Fruit fly (Drosophila melanogaster) whole organism, prepupa: ENCODE results near the gene RASSF8.

Experiments
- Blimp-1 ChIP-seq: fragments of 200-800 bp; sonication (Bioruptor generic); optimal IDR thresholded peaks from 3 replicates; lab custom pipeline; 2017; ENCODE audit warnings: missing biosample characterization, missing genetic modification characterization, mild to moderate bottlenecking, moderate library complexity, missing genetic modification reagents
- CG10631 ChIP-seq: fragments of 200-800 bp; sonication (Bioruptor generic); optimal IDR thresholded peaks from 2 replicates; lab custom pipeline; 2016; ENCODE audit warnings: missing biosample characterization, missing genetic modification characterization
- CG10669 ChIP-seq: fragments of 200-800 bp; sonication (Bioruptor generic); optimal IDR thresholded peaks from 3 replicates; lab custom pipeline; 2018; ENCODE audit warnings: missing biosample characterization, mild to moderate bottlenecking, missing genetic modification characterization, moderate library complexity
- CG11294 ChIP-seq: fragments of 200-800 bp; sonication (Bioruptor generic); IDR thresholded peaks from 2 replicates; pipeline ENCODE4 v1.3.6; 2022; ENCODE audit warnings: missing biosample characterization, missing genetic modification characterization
- CG11762 ChIP-seq: fragments of 200-800 bp; sonication (Bioruptor generic); optimal IDR thresholded peaks from 3 replicates; lab custom pipeline; 2016; ENCODE audit warnings: missing biosample characterization, missing genetic modification characterization; ENCODE audit not compliant: insufficient read depth
- CG11902 ChIP-seq: fragments of 200-800 bp; sonication (Bioruptor generic); optimal IDR thresholded peaks from 3 replicates; lab custom pipeline; 2016; ENCODE audit warnings: missing biosample characterization, missing genetic modification characterization
- CG15336 ChIP-seq: fragments of 200-800 bp; sonication (Bioruptor generic); IDR thresholded peaks from 2 replicates; pipeline ENCODE4 v1.3.6; 2022; ENCODE audit warnings: missing biosample characterization, missing genetic modification characterization
- CG1621 ChIP-seq: fragments of 200-800 bp; sonication (Bioruptor generic); optimal IDR thresholded peaks from 3 replicates; lab custom pipeline; 2018; ENCODE audit warnings: missing biosample characterization, mild to moderate bottlenecking, missing genetic modification characterization
- CG16779 ChIP-seq: fragments of 200-800 bp; sonication (Bioruptor generic); optimal IDR thresholded peaks from 3 replicates; lab custom pipeline; 2017; ENCODE audit warnings: missing biosample characterization, mild to moderate bottlenecking, missing genetic modification characterization
- CG3032 ChIP-seq: fragments of 200-800 bp; optimal IDR thresholded peaks from 2 replicates; lab custom pipeline; 2019; ENCODE audit warnings: missing biosample characterization, mild to moderate bottlenecking, missing genetic modification characterization, moderate library complexity
- CG34406 ChIP-seq: fragments of 200-800 bp; sonication (Bioruptor generic); optimal IDR thresholded peaks from 3 replicates; lab custom pipeline; 2016; ENCODE audit warnings: missing biosample characterization, missing genetic modification characterization
- CG3919 ChIP-seq: fragments of 200-800 bp; sonication (Bioruptor generic); optimal IDR thresholded peaks from 3 replicates; lab custom pipeline; 2016; ENCODE audit warnings: missing biosample characterization, missing genetic modification characterization
- CG6163 ChIP-seq: fragments of 200-800 bp; sonication (Bioruptor generic); IDR thresholded peaks from 3 replicates; pipeline ENCODE4 v1.3.6; 2022; ENCODE audit warnings: missing biosample characterization, missing genetic modification characterization
- CG6276 ChIP-seq: fragments of 200-800 bp; sonication (Bioruptor generic); optimal IDR thresholded peaks from 2 replicates; lab custom pipeline; 2017; ENCODE audit warnings: missing biosample characterization, mild to moderate bottlenecking, missing genetic modification characterization
- CG6792 ChIP-seq: fragments of 200-800 bp; sonication (Bioruptor generic); optimal IDR thresholded peaks from 3 replicates; lab custom pipeline; 2016; ENCODE audit warnings: missing biosample characterization, missing genetic modification characterization
- CG8119 ChIP-seq: fragments of 200-800 bp; sonication (Bioruptor generic); IDR thresholded peaks from 3 replicates; pipeline ENCODE4 v1.3.6; 2022; ENCODE audit warnings: missing biosample characterization, missing genetic modification characterization
- CG8632 ChIP-seq: fragments of 200-800 bp; sonication (Bioruptor generic); optimal IDR thresholded peaks from 3 replicates; lab custom pipeline; 2016; ENCODE audit warnings: missing biosample characterization, missing genetic modification characterization
- CG9139 ChIP-seq: fragments of 200-800 bp; sonication (Bioruptor generic); optimal IDR thresholded peaks from 3 replicates; lab custom pipeline; 2017; ENCODE audit warnings: missing biosample characterization, mild to moderate bottlenecking, missing genetic modification characterization
- Ets21C ChIP-seq: fragments of 200-800 bp; sonication (Bioruptor generic); optimal IDR thresholded peaks from 3 replicates; lab custom pipeline; 2016; ENCODE audit warnings: missing biosample characterization, missing genetic modification characterization
- Ets96B ChIP-seq: fragments of 200-800 bp; optimal IDR thresholded peaks from 2 replicates; lab custom pipeline; 2019; ENCODE audit warnings: missing biosample characterization, mild to moderate bottlenecking, missing genetic modification characterization, moderate library complexity
- Gug ChIP-seq: fragments of 200-800 bp; sonication (Bioruptor generic); IDR thresholded peaks from 2 replicates; pipeline ENCODE4 v1.3.6; 2022; ENCODE audit warnings: missing biosample characterization, missing genetic modification characterization
- Hr38 ChIP-seq: sonication (Bioruptor generic); optimal IDR thresholded peaks from 2 replicates; lab custom pipeline; 2016; ENCODE audit warnings: missing biosample characterization, missing genetic modification characterization
- Hr39 ChIP-seq: fragments of 200-800 bp; sonication (Bioruptor generic); optimal IDR thresholded peaks from 2 replicates; lab custom pipeline; 2016; ENCODE audit warnings: missing biosample characterization, missing genetic modification characterization
- Hr4 ChIP-seq: fragments of 200-800 bp; sonication (Bioruptor generic); optimal IDR thresholded peaks from 3 replicates; lab custom pipeline; 2016; ENCODE audit warnings: missing biosample characterization, missing genetic modification characterization
- Lpt ChIP-seq: fragments of 200-800 bp; sonication (Bioruptor generic); optimal IDR thresholded peaks from 3 replicates; lab custom pipeline; 2016; ENCODE audit warnings: missing biosample characterization, missing genetic modification characterization
- Met ChIP-seq: fragments of 200-800 bp; sonication (Bioruptor generic); optimal IDR thresholded peaks from 3 replicates; lab custom pipeline; 2016; ENCODE audit warnings: missing biosample characterization, missing genetic modification characterization
- OdsH ChIP-seq: fragments of 200-800 bp; sonication (Bioruptor generic); optimal IDR thresholded peaks from 3 replicates; lab custom pipeline; 2016; ENCODE audit warnings: missing biosample characterization, missing genetic modification characterization
- Sox102F ChIP-seq: fragments of 200-800 bp; sonication (Bioruptor generic); optimal IDR thresholded peaks from 2 replicates; lab custom pipeline; 2016; ENCODE audit warnings: missing biosample characterization, mild to moderate bottlenecking, missing genetic modification characterization
- Sox15 ChIP-seq: fragments of 200-800 bp; sonication (Bioruptor generic); optimal IDR thresholded peaks from 3 replicates; lab custom pipeline; 2016; ENCODE audit warnings: missing biosample characterization, missing genetic modification characterization
- acj6 ChIP-seq: fragments of 200-800 bp; sonication (Bioruptor generic); optimal IDR thresholded peaks from 3 replicates; lab custom pipeline; 2016; ENCODE audit warnings: missing biosample characterization, missing genetic modification characterization
- cyc ChIP-seq: fragments of 200-800 bp; sonication (Bioruptor generic); optimal IDR thresholded peaks from 3 replicates; lab custom pipeline; 2016; ENCODE audit warnings: missing biosample characterization, missing genetic modification characterization
- dac ChIP-seq: fragments of 200-800 bp; sonication (Bioruptor generic); optimal IDR thresholded peaks from 2 replicates; lab custom pipeline; 2017; ENCODE audit warnings: missing biosample characterization, mild to moderate bottlenecking, missing genetic modification characterization
- dsx ChIP-seq: fragments of 200-800 bp; optimal IDR thresholded peaks from 3 replicates; lab custom pipeline; 2019; ENCODE audit warnings: missing biosample characterization, mild to moderate bottlenecking, missing genetic modification characterization, moderate library complexity; ENCODE audit not compliant: poor library complexity, severe bottlenecking
- eg ChIP-seq: fragments of 200-800 bp; sonication (Bioruptor generic); IDR thresholded peaks from 3 replicates; pipeline ENCODE4 v1.3.6; 2022; ENCODE audit warnings: missing biosample characterization, missing genetic modification characterization
- esn ChIP-seq: fragments of 200-800 bp; sonication (Bioruptor generic); optimal IDR thresholded peaks from 2 replicates; lab custom pipeline; 2016; ENCODE audit warnings: missing biosample characterization, mild to moderate bottlenecking, missing genetic modification characterization, moderate library complexity
- fd85E ChIP-seq: fragments of 200-800 bp; sonication (Bioruptor generic); optimal IDR thresholded peaks from 3 replicates; lab custom pipeline; 2016; ENCODE audit warnings: missing biosample characterization, missing genetic modification characterization
- fkh ChIP-seq: fragments of 200-800 bp; sonication (Bioruptor generic); optimal IDR thresholded peaks from 3 replicates; lab custom pipeline; 2017; ENCODE audit warnings: missing biosample characterization, mild to moderate bottlenecking, missing genetic modification characterization, moderate library complexity
- lz ChIP-seq: fragments of 200-800 bp; sonication (Bioruptor generic); optimal IDR thresholded peaks from 3 replicates; lab custom pipeline; 2016; ENCODE audit warnings: missing biosample characterization, missing genetic modification characterization
- net ChIP-seq: fragments of 200-800 bp; sonication (Bioruptor generic); optimal IDR thresholded peaks from 3 replicates; lab custom pipeline; 2016; ENCODE audit warnings: missing biosample characterization, missing genetic modification characterization
- pdm3 ChIP-seq: fragments of 200-800 bp; sonication (Bioruptor generic); optimal IDR thresholded peaks from 3 replicates; lab custom pipeline; 2016; ENCODE audit warnings: missing biosample characterization, missing genetic modification characterization
- salr ChIP-seq, 2 experiments: fragments of 200-800 bp; sonication (Bioruptor generic); optimal IDR thresholded peaks; 3 replicates each; lab custom pipeline; 2016 to 2018; ENCODE audit warnings: missing biosample characterization in 2 of 2, missing genetic modification characterization in 2 of 2, mild to moderate bottlenecking in 1 of 2
- spab ChIP-seq: fragments of 200-800 bp; sonication (Bioruptor generic); optimal IDR thresholded peaks from 2 replicates; lab custom pipeline; 2017; ENCODE audit warnings: missing biosample characterization, mild to moderate bottlenecking, missing genetic modification characterization, missing genetic modification reagents
- svp ChIP-seq: fragments of 200-800 bp; sonication (Bioruptor generic); peaks from one replicate; lab custom pipeline; 2016; ENCODE audit warnings: missing biosample characterization, missing genetic modification characterization
- vri ChIP-seq: fragments of 200-800 bp; sonication (Bioruptor generic); optimal IDR thresholded peaks from 3 replicates; lab custom pipeline; 2016; ENCODE audit warnings: missing biosample characterization, mild to moderate bottlenecking, missing genetic modification characterization

Gene RASSF8

dm6 chr3R:25647577-25648257, 13.9 kb upstream of the RASSF8 start (continued):
- peak; percentile 39 for TF ChIP-seq CG3919
- no peak for TF ChIP-seq CG34406 (GFP tag; lab: Kevin White, UChicago)
- peak; percentile 66 for TF ChIP-seq Ets96B (tag; lab: Kevin White, UChicago)
- peak; percentile 64 for TF ChIP-seq CG3032 (tag; lab: Kevin White, UChicago)
- TF ChIP-seq acj6 (GFP tag; lab: Kevin White, UChicago): no peak
- TF ChIP-seq CG8119 (GFP tag; lab: Robert Waterston, UW): peak; percentile 78
- peak; percentile 28 for TF ChIP-seq Sox102F
- peak; percentile 62 for TF ChIP-seq dac (GFP tag; lab: Kevin White, UChicago)
- peak; percentile 33 for TF ChIP-seq Hr4
- peak; percentile 38 for TF ChIP-seq spab (GFP tag; lab: Kevin White, UChicago)
- no peak for TF ChIP-seq CG11762 (GFP tag; lab: Kevin White, UChicago)
- peak; percentile 43 for TF ChIP-seq Met (GFP tag; lab: Kevin White, UChicago)
- TF ChIP-seq Blimp-1 (GFP tag; lab: Kevin White, UChicago): no peak
- TF ChIP-seq CG15336 (GFP tag; lab: Robert Waterston, UW): peak; percentile 68
- TF ChIP-seq esn (GFP tag; lab: Kevin White, UChicago): peak; percentile 40
- TF ChIP-seq CG6792 (GFP tag; lab: Kevin White, UChicago): peak; percentile 5
- TF ChIP-seq Hr39 (GFP tag; lab: Kevin White, UChicago): peak; percentile 35
- TF ChIP-seq, all 60 proteins: peak for 43

dm6 chr3R:25648258-25648606, 13.4 kb upstream of the RASSF8 start:
- peak; percentile 63 for TF ChIP-seq dsx (GFP tag; lab: Kevin White, UChicago)
- peak; percentile 38 for TF ChIP-seq CG1621
- peak; percentile 28 for TF ChIP-seq acj6 (GFP tag; lab: Kevin White, UChicago)
- TF ChIP-seq CG10669 (GFP tag; lab: Kevin White, UChicago): peak; percentile 24
- TF ChIP-seq Ets21C (GFP tag; lab: Kevin White, UChicago): no peak

- TF ChIP-seq CG6163 (GFP tag; lab: Robert Waterston, UW): no peak
- no peak for TF ChIP-seq fkh
- no peak for TF ChIP-seq eg
- no peak for TF ChIP-seq CG9139 (GFP tag; lab: Kevin White, UChicago)
- no peak for TF ChIP-seq CG15336 (GFP tag; lab: Robert Waterston, UW)
- TF ChIP-seq Met (GFP tag; lab: Kevin White, UChicago): no peak
- TF ChIP-seq dac (GFP tag; lab: Kevin White, UChicago): no peak
- no peak for TF ChIP-seq Gug
- no peak for TF ChIP-seq CG11902
- no peak for TF ChIP-seq CG11294 (GFP tag; lab: Robert Waterston, UW)
- no peak for TF ChIP-seq lz
- no peak for TF ChIP-seq Blimp-1 (GFP tag; lab: Kevin White, UChicago)
- no peak for TF ChIP-seq salr (GFP tag; optimal IDR thresholded peaks at IDR 0.05; lab: Kevin White, UChicago)
- TF ChIP-seq Sox15 (GFP tag; lab: Kevin White, UChicago): no peak
- TF ChIP-seq OdsH: no peak
- TF ChIP-seq CG8632 (GFP tag; lab: Kevin White, UChicago): no peak
- TF ChIP-seq Sox102F: no peak
- TF ChIP-seq Ets21C (GFP tag; lab: Kevin White, UChicago): no peak
- no peak for TF ChIP-seq Ets96B (tag; lab: Kevin White, UChicago)
These were observed 11.2 kb upstream of the RASSF8 start for dm6 chr3R:25650417-25650816.

- 0 out of 2 replicates have a peak, but pooled peaks have one; percentile 11 for TF ChIP-seq CG11294 (GFP tag; lab: Robert Waterston, UW)
- TF ChIP-seq fd85E (GFP tag; lab: Kevin White, UChicago): no peak
- TF ChIP-seq Met (GFP tag; lab: Kevin White, UChicago): peak; percentile 39
- peak; percentile 28 for TF ChIP-seq CG34406 (GFP tag; lab: Kevin White, UChicago)
- TF ChIP-seq CG16779 (tag; lab: Kevin White, UChicago): no peak
- peak; percentile 38 for TF ChIP-seq cyc (GFP tag; lab: Kevin White, UChicago)
- TF ChIP-seq Gug: peak; percentile 13; the same call in 1 of the 2 replicates
- peak; percentile 63 for TF ChIP-seq CG6276 (GFP tag; lab: Kevin White, UChicago)
- TF ChIP-seq CG6792 (GFP tag; lab: Kevin White, UChicago): peak; percentile 30
- TF ChIP-seq fkh: no peak
- peak; percentile 43 for TF ChIP-seq pdm3 (GFP tag; lab: Kevin White, UChicago)
- peak; percentile 53 for TF ChIP-seq svp (GFP tag; lab: Kevin White, UChicago)
- no peak for TF ChIP-seq net
- peak; percentile 16 for TF ChIP-seq Hr39 (GFP tag; lab: Kevin White, UChicago)
- no peak for TF ChIP-seq Hr38 (GFP tag; lab: Kevin White, UChicago)
- peak; percentile 39 for TF ChIP-seq CG10631 (GFP tag; lab: Kevin White, UChicago)
- TF ChIP-seq Ets96B (tag; lab: Kevin White, UChicago): peak; percentile 45
- peak; percentile 44 for TF ChIP-seq acj6 (GFP tag; lab: Kevin White, UChicago)
- peak; percentile 35 for TF ChIP-seq Lpt (GFP tag; lab: Kevin White, UChicago)
- no peak for TF ChIP-seq vri (GFP tag; lab: Kevin White, UChicago)
- no peak for TF ChIP-seq Ets21C (GFP tag; lab: Kevin White, UChicago)
- TF ChIP-seq esn (GFP tag; lab: Kevin White, UChicago): peak; percentile 47
These were observed 10.2 kb upstream of the RASSF8 start for dm6 chr3R:25651414-25651813.
